Fruit fly (Drosophila melanogaster) whole organism, embryonic: Measurements from ENCODE around the gene CG46523.

ENCODE experiments used
- Aef1 ChIP-seq: fragments of 200-800 bp; sonication (Bioruptor generic); IDR thresholded peaks from 3 replicates; pipeline ENCODE4 v1.3.6; 2022; ENCODE audit warnings: missing biosample characterization, missing genetic modification characterization
- Bgb ChIP-seq: fragments of 200-800 bp; sonication (Bioruptor generic); IDR thresholded peaks from 2 replicates; pipeline ENCODE4 v1.3.6; 2022; ENCODE audit warnings: missing biosample characterization, missing genetic modification characterization; ENCODE audit not compliant: partially characterized antibody
- Bteb2 ChIP-seq: fragments of 200-800 bp; sonication (Bioruptor generic); optimal IDR thresholded peaks from 2 replicates; lab custom pipeline; 2016; ENCODE audit warnings: missing biosample characterization, missing genetic modification characterization
- CG11247 ChIP-seq: fragments of 200-800 bp; sonication (Bioruptor generic); IDR thresholded peaks from 2 replicates; pipeline ENCODE4 v1.3.6; 2022; ENCODE audit warnings: missing biosample characterization, missing genetic modification characterization
- CG12071 ChIP-seq: fragments of 200-800 bp; sonication (Bioruptor generic); optimal IDR thresholded peaks from 3 replicates; lab custom pipeline; 2018; ENCODE audit warnings: missing biosample characterization, mild to moderate bottlenecking, missing genetic modification characterization
- CG12391 ChIP-seq: fragments of 200-800 bp; sonication (Bioruptor generic); optimal IDR thresholded peaks from 3 replicates; lab custom pipeline; 2018; ENCODE audit warnings: missing biosample characterization, mild to moderate bottlenecking, missing genetic modification characterization, moderate library complexity
- CG13894 ChIP-seq: fragments of 200-800 bp; sonication (Bioruptor generic); optimal IDR thresholded peaks from 3 replicates; lab custom pipeline; 2018; ENCODE audit warnings: missing biosample characterization, mild to moderate bottlenecking, missing genetic modification characterization, moderate library complexity
- CG14441 ChIP-seq: fragments of 200-800 bp; sonication (Bioruptor generic); IDR thresholded peaks from 2 replicates; pipeline ENCODE4 v1.3.6; 2022; ENCODE audit warnings: missing biosample characterization, missing genetic modification characterization
- CG14860 ChIP-seq: fragments of 200-800 bp; sonication (Bioruptor generic); IDR thresholded peaks from 3 replicates; pipeline ENCODE4 v1.3.6; 2022; ENCODE audit warnings: missing biosample characterization, missing genetic modification characterization; ENCODE audit not compliant: partially characterized antibody
- CG15073 ChIP-seq: fragments of 200-800 bp; sonication (Bioruptor generic); optimal IDR thresholded peaks from 2 replicates; lab custom pipeline; 2016; ENCODE audit warnings: missing biosample characterization, missing genetic modification characterization
- CG17359 ChIP-seq: fragments of 200-800 bp; sonication (Bioruptor generic); optimal IDR thresholded peaks from 3 replicates; lab custom pipeline; 2018; ENCODE audit warnings: missing biosample characterization, mild to moderate bottlenecking, missing genetic modification characterization, moderate library complexity
- CG18262 ChIP-seq: fragments of 200-800 bp; optimal IDR thresholded peaks from 3 replicates; lab custom pipeline; 2019; ENCODE audit warnings: missing biosample characterization, mild to moderate bottlenecking, missing genetic modification characterization, moderate library complexity
- CG2116 ChIP-seq: fragments of 200-800 bp; sonication (Bioruptor generic); optimal IDR thresholded peaks from 3 replicates; lab custom pipeline; 2018; ENCODE audit warnings: missing biosample characterization, mild to moderate bottlenecking, missing genetic modification characterization
- CG30403 ChIP-seq: fragments of 200-800 bp; sonication (Bioruptor generic); optimal IDR thresholded peaks from 3 replicates; lab custom pipeline; 2016; ENCODE audit warnings: missing biosample characterization, missing genetic modification characterization
- CG3065 ChIP-seq: fragments of 200-800 bp; sonication (Bioruptor generic); optimal IDR thresholded peaks from 2 replicates; lab custom pipeline; 2016; ENCODE audit warnings: missing biosample characterization, missing genetic modification characterization
- CG31365 ChIP-seq: fragments of 200-800 bp; sonication (Bioruptor generic); optimal IDR thresholded peaks from 2 replicates; lab custom pipeline; 2018; ENCODE audit warnings: missing biosample characterization, mild to moderate bottlenecking, missing genetic modification characterization
- CG32767 ChIP-seq: fragments of 200-800 bp; sonication (Bioruptor generic); IDR thresholded peaks from 2 replicates; pipeline ENCODE4 v1.3.6; 2022; ENCODE audit warnings: missing biosample characterization, missing genetic modification characterization
- CG3281 ChIP-seq: fragments of 200-800 bp; sonication (Bioruptor generic); optimal IDR thresholded peaks from 3 replicates; lab custom pipeline; 2017; ENCODE audit warnings: missing biosample characterization, mild to moderate bottlenecking, missing genetic modification characterization
- CG43689 ChIP-seq: fragments of 200-800 bp; sonication (Bioruptor generic); IDR thresholded peaks from 2 replicates; pipeline ENCODE4 v1.3.6; 2022; ENCODE audit warnings: missing biosample characterization, missing genetic modification characterization
- CG5180 ChIP-seq: fragments of 200-800 bp; sonication (Bioruptor generic); optimal IDR thresholded peaks from 3 replicates; lab custom pipeline; 2017; ENCODE audit warnings: missing biosample characterization, missing genetic modification characterization, mild to moderate bottlenecking, moderate library complexity, missing genetic modification reagents
- CG6683 ChIP-seq: fragments of 200-800 bp; sonication (Bioruptor generic); optimal IDR thresholded peaks from 2 replicates; lab custom pipeline; 2017; ENCODE audit warnings: missing biosample characterization, mild to moderate bottlenecking, missing genetic modification characterization, missing genetic modification reagents
- CG7745 ChIP-seq: fragments of 200-800 bp; sonication (Bioruptor generic); optimal IDR thresholded peaks from 2 replicates; lab custom pipeline; 2018; ENCODE audit warnings: missing biosample characterization, mild to moderate bottlenecking, missing genetic modification characterization, moderate library complexity
- CG7786 ChIP-seq: fragments of 200-800 bp; sonication (Bioruptor generic); optimal IDR thresholded peaks from 2 replicates; lab custom pipeline; 2016; ENCODE audit warnings: missing biosample characterization, missing genetic modification characterization
- CG8924 ChIP-seq: fragments of 200-800 bp; optimal IDR thresholded peaks from 3 replicates; lab custom pipeline; 2019; ENCODE audit warnings: missing biosample characterization, mild to moderate bottlenecking, missing genetic modification characterization, moderate library complexity
- CG9727 ChIP-seq: fragments of 200-800 bp; sonication (Bioruptor generic); optimal IDR thresholded peaks from 3 replicates; lab custom pipeline; 2017; ENCODE audit warnings: missing biosample characterization, mild to moderate bottlenecking, missing genetic modification characterization
- CoRest ChIP-seq: fragments of 200-800 bp; sonication (Bioruptor generic); optimal IDR thresholded peaks from 3 replicates; lab custom pipeline; 2018; ENCODE audit warnings: missing biosample characterization, mild to moderate bottlenecking, missing genetic modification characterization, moderate library complexity
- D19A ChIP-seq: fragments of 200-800 bp; optimal IDR thresholded peaks from 3 replicates; lab custom pipeline; 2019; ENCODE audit warnings: missing biosample characterization, mild to moderate bottlenecking, missing genetic modification characterization, moderate library complexity
- Dip2 ChIP-seq: fragments of 200-800 bp; sonication (Bioruptor generic); IDR thresholded peaks from 2 replicates; pipeline ENCODE4 v1.3.6; 2022; ENCODE audit warnings: missing biosample characterization, missing genetic modification characterization
- Drgx ChIP-seq: fragments of 200-800 bp; sonication (Bioruptor generic); IDR thresholded peaks from 2 replicates; pipeline ENCODE4 v1.3.6; 2022; ENCODE audit warnings: missing biosample characterization, missing genetic modification characterization
- E2f2 ChIP-seq: fragments of 200-800 bp; sonication (Bioruptor generic); IDR thresholded peaks from 2 replicates; pipeline ENCODE4 v1.3.6; 2022; ENCODE audit warnings: missing biosample characterization, missing genetic modification characterization
- Fer3 ChIP-seq: fragments of 200-800 bp; sonication (Bioruptor generic); optimal IDR thresholded peaks from 2 replicates; lab custom pipeline; 2018; ENCODE audit warnings: missing biosample characterization, mild to moderate bottlenecking, missing genetic modification characterization, moderate library complexity
- ap ChIP-seq: fragments of 200-800 bp; sonication (Bioruptor generic); IDR thresholded peaks from 2 replicates; pipeline ENCODE4 v1.3.6; 2022; ENCODE audit warnings: missing biosample characterization, missing genetic modification characterization
- cad ChIP-seq: fragments of >200 bp; optimal IDR thresholded peaks from 2 replicates; lab custom pipeline; 2017; ENCODE audit warnings: missing biosample characterization, missing genetic modification characterization
- cato ChIP-seq: fragments of 200-800 bp; sonication (Bioruptor generic); optimal IDR thresholded peaks from 2 replicates; lab custom pipeline; 2016; ENCODE audit warnings: missing biosample characterization, missing genetic modification characterization, borderline replicate concordance
- da ChIP-seq: fragments of 200-800 bp; sonication (Bioruptor generic); optimal IDR thresholded peaks from 2 replicates; lab custom pipeline; 2016; ENCODE audit warnings: missing biosample characterization, missing genetic modification characterization
- dmrt11E ChIP-seq: fragments of 200-800 bp; sonication (Bioruptor generic); optimal IDR thresholded peaks from 3 replicates; lab custom pipeline; 2018; ENCODE audit warnings: missing biosample characterization, mild to moderate bottlenecking, missing genetic modification characterization, moderate library complexity
- dmrt99B ChIP-seq: fragments of 200-800 bp; sonication (Bioruptor generic); optimal IDR thresholded peaks from 2 replicates; lab custom pipeline; 2018; ENCODE audit warnings: missing biosample characterization, mild to moderate bottlenecking, missing genetic modification characterization, moderate library complexity
- dpn ChIP-seq, 2 experiments: fragments of 200-800 bp; sonication (Bioruptor generic); optimal IDR thresholded peaks; 3 replicates each; lab custom pipeline; 2016; ENCODE audit warnings: missing biosample characterization in 2 of 2, missing genetic modification characterization in 2 of 2
- ham ChIP-seq: fragments of 200-800 bp; sonication (Bioruptor generic); IDR thresholded peaks from 2 replicates; pipeline ENCODE4 v1.3.6; 2022; ENCODE audit warnings: missing biosample characterization, missing genetic modification characterization
- hth ChIP-seq: fragments of >200 bp; optimal IDR thresholded peaks from 2 replicates; lab custom pipeline; 2017; ENCODE audit warnings: inconsistent platforms
- kay ChIP-seq: fragments of 200-800 bp; sonication (Bioruptor generic); optimal IDR thresholded peaks from 2 replicates; lab custom pipeline; 2016; ENCODE audit warnings: missing biosample characterization, missing genetic modification characterization
- mirr ChIP-seq: fragments of 200-800 bp; sonication (Bioruptor generic); optimal IDR thresholded peaks from 3 replicates; lab custom pipeline; 2018; ENCODE audit warnings: missing biosample characterization, mild to moderate bottlenecking, missing genetic modification characterization
- nerfin-1 ChIP-seq: fragments of 200-800 bp; sonication (Bioruptor generic); optimal IDR thresholded peaks from 3 replicates; lab custom pipeline; 2019; ENCODE audit warnings: missing biosample characterization, mild to moderate bottlenecking, missing genetic modification characterization, moderate library complexity
- nom ChIP-seq: fragments of 200-800 bp; sonication (Bioruptor generic); optimal IDR thresholded peaks from 2 replicates; lab custom pipeline; 2017; ENCODE audit warnings: missing biosample characterization, missing genetic modification characterization, mild to moderate bottlenecking, moderate library complexity, missing genetic modification reagents
- oc ChIP-seq: fragments of 200-800 bp; sonication (Bioruptor generic); optimal IDR thresholded peaks from 2 replicates; lab custom pipeline; 2018; ENCODE audit warnings: missing biosample characterization, mild to moderate bottlenecking, missing genetic modification characterization, moderate library complexity
- pfk ChIP-seq: fragments of 200-800 bp; sonication (Bioruptor generic); optimal IDR thresholded peaks from 2 replicates; lab custom pipeline; 2018; ENCODE audit warnings: missing biosample characterization, mild to moderate bottlenecking, missing genetic modification characterization, moderate library complexity
- ro ChIP-seq: fragments of 200-800 bp; sonication (Bioruptor generic); IDR thresholded peaks from 2 replicates; pipeline ENCODE4 v1.3.6; 2022; ENCODE audit warnings: missing biosample characterization, missing genetic modification characterization
- scrt ChIP-seq: fragments of 200-800 bp; sonication (Bioruptor generic); optimal IDR thresholded peaks from 2 replicates; lab custom pipeline; 2018; ENCODE audit warnings: missing biosample characterization, mild to moderate bottlenecking, missing genetic modification characterization, moderate library complexity
- tio ChIP-seq: fragments of 200-800 bp; sonication (Bioruptor generic); optimal IDR thresholded peaks from 2 replicates; lab custom pipeline; 2017; ENCODE audit warnings: missing biosample characterization, missing genetic modification characterization, inconsistent platforms
- usp ChIP-seq: fragments of >200 bp; optimal IDR thresholded peaks from 2 replicates; lab custom pipeline; 2017; ENCODE audit warnings: missing biosample characterization, missing genetic modification characterization
- yki ChIP-seq: fragments of >200 bp; optimal IDR thresholded peaks from 3 replicates; lab custom pipeline; 2018

Gene CG46523

DNA sequence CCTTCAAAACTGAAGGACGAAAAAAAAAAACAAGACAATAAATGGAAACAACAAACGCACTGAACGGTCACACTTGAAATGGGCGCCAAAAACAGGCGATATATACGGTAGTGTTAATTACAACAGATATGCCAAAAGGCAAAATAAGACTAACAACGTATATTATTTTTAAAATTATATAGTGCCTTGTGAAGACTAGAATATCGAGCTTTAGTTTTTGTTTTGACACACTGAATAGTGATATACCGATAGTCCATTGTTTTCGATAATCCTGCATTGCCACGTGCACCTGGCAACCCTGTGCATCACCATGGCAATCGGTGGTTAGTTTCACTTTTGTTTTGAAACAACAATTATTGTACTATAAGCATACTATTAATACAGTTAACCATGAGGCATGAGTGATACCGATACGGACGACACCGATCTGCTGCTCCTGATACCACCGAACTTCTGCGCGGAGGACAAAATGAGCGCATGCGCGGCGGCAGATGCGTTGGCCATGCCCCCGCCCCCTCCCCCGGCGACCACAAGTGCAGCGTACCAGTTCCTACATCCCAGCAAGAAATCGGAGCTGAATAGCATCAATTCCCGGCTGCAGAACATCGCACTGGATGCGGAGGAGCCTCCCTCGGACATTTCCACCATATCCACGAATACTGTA is 8.7 kb upstream of the CG46523 start, which contains the start of the genes mu2 and Cnb (continued):
- no peak for TF ChIP-seq CG18262 (tag; lab: Kevin White, UChicago)
- no peak for TF ChIP-seq mirr (GFP tag; lab: Kevin White, UChicago)
- TF ChIP-seq CG12071 (GFP tag; lab: Kevin White, UChicago) = no peak
- TF ChIP-seq dmrt99B (tag; lab: Kevin White, UChicago) = no peak
- TF ChIP-seq CG6683 (GFP tag; lab: Kevin White, UChicago) = no peak
- TF ChIP-seq CG3065 (GFP tag; lab: Kevin White, UChicago) = no peak
- TF ChIP-seq CG30403 (GFP tag; lab: Kevin White, UChicago) = no peak
- no peak for TF ChIP-seq CG12391 (tag; lab: Kevin White, UChicago)
- no peak for TF ChIP-seq CG3281 (GFP tag; lab: Kevin White, UChicago)
- TF ChIP-seq cad = no peak
- TF ChIP-seq CG32767 (GFP tag; lab: Robert Waterston, UW) = 0 out of 2 replicates have a peak, but pooled peaks have one; percentile 20
- TF ChIP-seq Drgx = no peak
- TF ChIP-seq dmrt11E (tag; lab: Kevin White, UChicago) = no peak
- no peak for TF ChIP-seq CG11247 (GFP tag; lab: Robert Waterston, UW)
- TF ChIP-seq tio (GFP tag; lab: Kevin White, UChicago) = no peak
- TF ChIP-seq CG2116 (GFP tag; lab: Kevin White, UChicago) = peak; percentile 74
- no peak for TF ChIP-seq yki
- no peak for TF ChIP-seq CG17359 (tag; lab: Kevin White, UChicago)
- TF ChIP-seq CG14860 = peak; percentile 72; the same call in 2 of the 3 replicates
- no peak for TF ChIP-seq ap (GFP tag; lab: Robert Waterston, UW)
- no peak for TF ChIP-seq nerfin-1 (tag; lab: Kevin White, UChicago)
- no peak for TF ChIP-seq kay
- TF ChIP-seq Bteb2 (GFP tag; lab: Kevin White, UChicago) = no peak
- TF ChIP-seq scrt (GFP tag; lab: Kevin White, UChicago) = no peak
- peak; percentile 30 for TF ChIP-seq CG9727 (GFP tag; lab: Kevin White, UChicago)
- TF ChIP-seq usp (GFP tag; lab: Kevin White, UChicago) = no peak
- TF ChIP-seq nom (GFP tag; lab: Kevin White, UChicago) = no peak
- no peak for TF ChIP-seq Aef1
- no peak for TF ChIP-seq D19A (tag; lab: Kevin White, UChicago)
- no peak for TF ChIP-seq cato (GFP tag; lab: Kevin White, UChicago)
- TF ChIP-seq Bgb = peak; percentile 67; the same call in 1 of the 2 replicates
- TF ChIP-seq ham = no peak
- TF ChIP-seq CG14441 = 0 out of 2 replicates have a peak, but pooled peaks have one; percentile 18
- TF ChIP-seq CG31365 (tag; lab: Kevin White, UChicago) = no peak
- TF ChIP-seq CG13894 = no peak
- TF ChIP-seq ro (GFP tag; lab: Robert Waterston, UW) = no peak
- TF ChIP-seq dpn (GFP tag; optimal IDR thresholded peaks at IDR 0.05; lab: Kevin White, UChicago) = no peak
- no peak for TF ChIP-seq CG43689 (GFP tag; lab: Robert Waterston, UW)
- TF ChIP-seq CG15073 (GFP tag; lab: Kevin White, UChicago) = no peak
- TF ChIP-seq CG7786 (GFP tag; lab: Kevin White, UChicago) = peak; percentile 7
- TF ChIP-seq Dip2 = no peak
- TF ChIP-seq oc (tag; lab: Kevin White, UChicago) = no peak
- TF ChIP-seq da (GFP tag; lab: Kevin White, UChicago) = no peak
- no peak for TF ChIP-seq CG8924
- no peak for TF ChIP-seq CoRest (tag; lab: Kevin White, UChicago)
- no peak for TF ChIP-seq CG5180 (GFP tag; lab: Kevin White, UChicago)
- no peak for TF ChIP-seq Fer3
- no peak for TF ChIP-seq hth
- no peak for TF ChIP-seq CG7745 (tag; lab: Kevin White, UChicago)
- peak; percentile 87 for TF ChIP-seq E2f2
- no peak for TF ChIP-seq pfk (GFP tag; lab: Kevin White, UChicago)
